Fruit fly (Drosophila melanogaster): ENCODE results near the gene Mp.
A peak's percentile ranks its signal among the peaks of the same experiment; 100 is the strongest.

Gene Mp

DNA sequence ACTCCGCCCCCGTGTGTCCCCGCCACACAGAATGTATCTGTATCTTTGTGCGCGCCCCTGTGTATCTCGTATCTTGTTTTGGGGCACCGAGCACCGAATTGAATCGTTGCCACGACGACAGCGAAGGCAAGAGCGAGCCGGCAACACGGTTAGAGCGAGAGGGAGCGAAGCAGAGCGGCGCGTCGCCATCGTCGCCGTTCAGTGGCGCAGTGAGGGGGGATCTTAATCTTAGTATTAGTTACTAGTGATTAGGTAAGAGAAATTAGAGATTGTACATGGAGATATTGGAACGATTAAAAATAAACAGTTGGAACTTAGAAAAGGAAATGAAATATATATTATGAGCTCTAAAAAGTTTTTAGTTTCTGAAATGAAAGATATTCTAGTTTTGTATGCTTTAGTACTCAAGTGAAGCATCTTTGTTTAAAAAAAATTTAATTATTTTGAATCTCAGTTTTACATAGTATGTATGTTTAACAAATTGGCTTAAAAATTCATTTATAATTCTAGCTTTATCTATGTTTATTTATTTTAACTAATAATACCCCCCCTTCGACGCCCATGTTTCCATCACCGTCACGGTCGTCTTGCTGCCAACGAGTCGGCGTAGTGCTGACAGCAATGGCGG, 9.6 kb upstream of the Mp start (continued):
- TF ChIP-seq CG7556 (GFP tag; optimal IDR thresholded peaks at IDR 0.05) (peak; percentile 98), nerfin-2 (GFP tag; IDR thresholded peaks at IDR 0.05; ENCODE audit: partially characterized antibody) (no peak), CG16813 (GFP tag; IDR thresholded peaks at IDR 0.05; ENCODE audit: partially characterized antibody) (no peak), CG9609 (GFP tag; optimal IDR thresholded peaks at IDR 0.05) (peak; percentile 47), Opbp (GFP tag; IDR thresholded peaks at IDR 0.05; ENCODE audit: partially characterized antibody) (no peak), cg (GFP tag; optimal IDR thresholded peaks at IDR 0.05) (no peak), CG10274 (GFP tag; optimal IDR thresholded peaks at IDR 0.05) (peak; percentile 82), hth (optimal IDR thresholded peaks at IDR 0.05) (peak; percentile 36), row (GFP tag; IDR thresholded peaks at IDR 0.05) (peak; percentile 89), CG1024 (GFP tag; IDR thresholded peaks at IDR 0.05) (peak; percentile 37), CG14965 (GFP tag; optimal IDR thresholded peaks at IDR 0.05; ENCODE audit: borderline replicate concordance) (peak; percentile 13), D19A (tag; optimal IDR thresholded peaks at IDR 0.05) (peak; percentile 93), Rx (GFP tag; IDR thresholded peaks at IDR 0.05) (peak; percentile 38; the same call in 1 of the 2 replicates), Sry-β (GFP tag; optimal IDR thresholded peaks at IDR 0.05) (peak; percentile 45), Dll (GFP tag; IDR thresholded peaks at IDR 0.05; ENCODE audit: partially characterized antibody) (no peak), CG6272 (GFP tag; IDR thresholded peaks at IDR 0.05) (peak; percentile 77), Rfx (GFP tag; IDR thresholded peaks at IDR 0.05) (peak; percentile 90), Med (GFP tag) (peak; percentile 92), Asciz (GFP tag; optimal IDR thresholded peaks at IDR 0.05) (peak; percentile 95), Oli (tag; optimal IDR thresholded peaks at IDR 0.05) (peak; percentile 93), twi (tag; optimal IDR thresholded peaks at IDR 0.05) (peak; percentile 80), CG13424 (tag; optimal IDR thresholded peaks at IDR 0.05) (peak; percentile 94), tll (GFP tag; optimal IDR thresholded peaks at IDR 0.05) (peak in 1 of 2 experiments; percentile 48), CG8478 (optimal IDR thresholded peaks at IDR 0.05) (no peak), cato (GFP tag; optimal IDR thresholded peaks at IDR 0.05; ENCODE audit: borderline replicate concordance) (peak; percentile 71), CG31365 (tag; optimal IDR thresholded peaks at IDR 0.05) (no peak), CG15011 (GFP tag; optimal IDR thresholded peaks at IDR 0.05) (peak; percentile 93), Vsx1 (GFP tag; optimal IDR thresholded peaks at IDR 0.05) (peak; percentile 78), sug (tag; optimal IDR thresholded peaks at IDR 0.05) (peak; percentile 87), run (tag; optimal IDR thresholded peaks at IDR 0.05) (peak; percentile 68), sqz (GFP tag; optimal IDR thresholded peaks at IDR 0.05) (peak; percentile 83), pan (optimal IDR thresholded peaks at IDR 0.05) (no peak), pan (GFP tag; optimal IDR thresholded peaks at IDR 0.05 in 1 of 2, IDR thresholded peaks at IDR 0.05 in 1 of 2) (peak in 1 of 2 experiments; percentile 85), HmgZ (tag; optimal IDR thresholded peaks at IDR 0.05) (peak; percentile 49), Nf-YB (GFP tag; optimal IDR thresholded peaks at IDR 0.05) (peak; percentile 98), Atf6 (GFP tag; IDR thresholded peaks at IDR 0.05) (peak; percentile 74), CG8388 (GFP tag; optimal IDR thresholded peaks at IDR 0.05) (peak; percentile 91), CG4617 (GFP tag; optimal IDR thresholded peaks at IDR 0.05; ENCODE audit: borderline replicate concordance) (peak; percentile 46), Hey (tag; optimal IDR thresholded peaks at IDR 0.05) (no peak), CG4707 (GFP tag; optimal IDR thresholded peaks at IDR 0.05) (peak; percentile 33), CG16863 (GFP tag; optimal IDR thresholded peaks at IDR 0.05) (peak; percentile 64), CG8924 (tag; optimal IDR thresholded peaks at IDR 0.05) (peak; percentile 95), CG10979 (tag; optimal IDR thresholded peaks at IDR 0.05) (peak; percentile 97), dimm (GFP tag; IDR thresholded peaks at IDR 0.05) (0 out of 2 replicates have a peak, but pooled peaks have one; percentile 20), sd (tag; optimal IDR thresholded peaks at IDR 0.05) (peak; percentile 19), Gsc (GFP tag; IDR thresholded peaks at IDR 0.05) (peak; percentile 66; the same call in 1 of the 2 replicates), CG3838 (GFP tag; optimal IDR thresholded peaks at IDR 0.05) (no peak), Xbp1 (GFP tag; optimal IDR thresholded peaks at IDR 0.05) (peak; percentile 87), Dbx (GFP tag; IDR thresholded peaks at IDR 0.05) (peak; percentile 77)
